Fruit fly (Drosophila melanogaster) S2 (cell line): ENCODE results near the gene CG33253.

Experiments
- CG8478 ChIP-seq: fragments of >200 bp; optimal IDR thresholded peaks from 2 replicates; lab custom pipeline; 2018
- CTCF ChIP-seq, 2 experiments: fragments of >200 bp; optimal IDR thresholded peaks; 2 replicates each; lab custom pipeline; 2018

DNA sequence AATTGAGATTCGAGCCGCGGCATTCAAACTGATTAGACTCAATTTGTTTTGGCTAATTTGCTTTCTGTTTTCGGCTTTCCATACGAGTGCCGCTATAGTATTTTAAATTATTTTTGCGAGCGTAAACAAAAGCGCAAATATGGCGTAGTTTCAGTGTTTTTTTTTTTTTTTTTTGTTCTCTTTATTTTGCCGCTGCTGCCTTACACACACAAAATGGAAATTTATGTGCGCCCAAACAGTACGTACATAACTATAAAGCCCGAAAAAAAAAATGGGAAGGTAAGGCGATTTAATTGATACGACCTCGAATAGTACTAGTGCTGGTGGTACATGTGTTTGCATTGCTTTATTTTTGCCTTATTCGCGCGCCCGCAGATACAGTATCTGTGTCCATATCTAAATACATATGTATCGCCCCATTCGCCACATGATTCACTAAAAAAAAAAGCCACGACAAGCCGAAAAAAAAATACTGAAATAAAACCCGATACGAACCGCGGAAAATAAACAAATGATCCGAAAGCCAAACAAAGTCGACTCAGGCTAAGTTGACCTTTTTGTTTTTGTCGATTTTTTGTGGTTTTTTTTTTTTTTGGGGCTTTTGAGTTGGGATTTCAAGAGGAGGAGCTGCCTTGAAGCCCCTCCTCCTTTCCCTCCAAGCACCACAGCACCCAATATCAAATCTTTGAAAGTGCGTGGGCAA, 35.1 kb upstream of the CG33253 start:
- no peak for TF ChIP-seq CG8478 (lab: Kevin White, UChicago)
- no peak for TF ChIP-seq CTCF (optimal IDR thresholded peaks at IDR 0.05; lab: Kevin White, UChicago)
